Fruit fly (Drosophila melanogaster) whole organism, wandering third instar larva: ENCODE measurements around the gene ds.

Experiments
- Jra ChIP-seq: sonication (Bioruptor generic); optimal IDR thresholded peaks from 2 replicates; lab custom pipeline; 2016; ENCODE audit warnings: missing biosample characterization, missing genetic modification characterization
- psq ChIP-seq: fragments of 200-800 bp; sonication (Bioruptor generic); optimal IDR thresholded peaks from 3 replicates; lab custom pipeline; 2017; ENCODE audit warnings: missing biosample characterization, mild to moderate bottlenecking, missing genetic modification characterization, moderate library complexity
- tai ChIP-seq: sonication (Bioruptor generic); optimal IDR thresholded peaks from 2 replicates; lab custom pipeline; 2016; ENCODE audit warnings: missing biosample characterization, missing genetic modification characterization

dm6 chr2L:721757-722156, 7.0 kb upstream of the ds start:
- no peak for TF ChIP-seq Jra (GFP tag; lab: Kevin White, UChicago)
- no peak for TF ChIP-seq psq (GFP tag; lab: Kevin White, UChicago)
- no peak for TF ChIP-seq tai (GFP tag; lab: Kevin White, UChicago)
